Worm (Caenorhabditis elegans): ENCODE measurements around the gene Y17G7B.8.

Y17G7B.8 gene

DNA sequence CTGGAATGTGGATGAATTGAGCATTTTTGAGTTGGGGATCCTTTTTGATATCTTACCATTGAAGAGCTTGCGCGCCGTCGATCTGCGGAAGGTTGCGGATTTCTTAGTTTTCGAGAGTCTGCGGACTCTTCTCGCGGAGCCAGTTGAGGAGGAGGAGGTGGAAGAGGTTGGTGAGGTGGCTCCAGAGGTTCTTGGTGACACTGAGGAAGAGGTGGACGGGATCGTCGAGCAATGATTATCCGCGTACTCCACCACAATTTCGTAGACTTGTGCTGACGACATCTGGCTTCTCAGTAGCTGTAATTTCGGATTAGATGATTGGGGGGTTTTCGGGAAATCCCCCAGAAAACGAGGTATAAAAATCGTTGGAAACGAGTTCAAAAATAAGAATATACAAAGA, 50.2 kb downstream of the Y17G7B.8 start, which contains the start of gene Y17G7B.21 (continued):
- TF ChIP-seq zfh-2 (GFP tag; conservative IDR thresholded peaks at IDR 0.05) (peak; percentile 80), madf-6 (GFP tag; IDR thresholded peaks at IDR 0.05) (peak; percentile 43), mcd-1 (GFP tag; IDR thresholded peaks at IDR 0.05) (peak; percentile 41; the same call in 1 of the 2 replicates), cebp-1 (GFP tag; IDR thresholded peaks at IDR 0.05) (no peak), cebp-1 (tag; optimal IDR thresholded peaks at IDR 0.05) (no peak), B0336.3 (GFP tag; IDR thresholded peaks at IDR 0.05) (peak; percentile 58; the same call in 1 of the 2 replicates), attf-3 (GFP tag; conservative IDR thresholded peaks at IDR 0.05) (no peak), xnd-1 (tag; optimal IDR thresholded peaks at IDR 0.05) (peak; percentile 27), Y53G8AR.9 (GFP tag; conservative IDR thresholded peaks at IDR 0.05) (peak; percentile 66; the same call in 1 of the 2 replicates), T07F8.4 (tag; optimal IDR thresholded peaks at IDR 0.05) (no peak), Y67H2A.10 (GFP tag; conservative IDR thresholded peaks at IDR 0.05) (no peak), unc-130 (GFP tag; optimal IDR thresholded peaks at IDR 0.05) (peak; percentile 35), attf-6 (GFP tag; IDR thresholded peaks at IDR 0.05) (peak; percentile 38; the same call in 1 of the 2 replicates), hrde-1 (tag; optimal IDR thresholded peaks at IDR 0.05; ENCODE audit: borderline replicate concordance) (peak; percentile 89)

DNA sequence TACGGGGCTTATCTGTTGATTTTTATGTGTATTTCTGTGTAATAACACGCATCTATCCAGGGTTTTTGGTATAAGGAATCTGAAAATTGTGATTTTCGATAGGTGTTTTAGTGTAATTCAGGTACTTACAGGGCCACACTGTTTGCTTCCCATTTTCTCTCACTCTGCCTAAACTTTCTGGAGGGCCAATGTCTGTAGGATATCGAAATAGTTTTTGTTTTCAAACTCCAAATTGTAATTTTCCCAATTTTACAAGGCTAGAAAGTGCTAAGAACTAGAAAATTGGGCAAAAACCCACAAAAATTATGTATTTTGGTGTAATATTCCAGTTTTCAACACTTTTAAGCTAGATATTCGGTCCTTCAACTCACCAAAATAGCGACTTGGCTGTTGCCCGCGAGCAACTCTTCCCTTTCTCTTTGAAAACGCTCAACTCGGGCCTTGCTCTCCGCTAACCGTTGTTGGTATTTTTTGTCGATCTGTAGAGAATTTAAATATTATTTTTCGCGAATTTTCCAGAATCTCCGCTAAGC, 50.8 kb downstream of the Y17G7B.8 start:
- TF ChIP-seq lin-35 (GFP tag; optimal IDR thresholded peaks at IDR 0.05) = peak in 1 of 3 experiments; percentile 4
- TF ChIP-seq sdz-38 (tag; optimal IDR thresholded peaks at IDR 0.05) = no peak
